Fruit fly (Drosophila melanogaster) whole organism, embryonic: ENCODE measurements around the gene CG10584.

Source experiments
- Adf1 ChIP-seq: fragments of 200-800 bp; sonication (Bioruptor generic); IDR thresholded peaks from 2 replicates; pipeline ENCODE4 v1.3.6; 2022; ENCODE audit warnings: missing biosample characterization, missing genetic modification characterization
- BtbVII ChIP-seq: fragments of 200-800 bp; sonication (Bioruptor generic); optimal IDR thresholded peaks from 3 replicates; lab custom pipeline; 2017; ENCODE audit warnings: missing biosample characterization, mild to moderate bottlenecking, missing genetic modification characterization
- CG10267 ChIP-seq: fragments of 200-800 bp; sonication (Bioruptor generic); optimal IDR thresholded peaks from 2 replicates; lab custom pipeline; 2018; ENCODE audit warnings: missing biosample characterization, mild to moderate bottlenecking, missing genetic modification characterization, moderate library complexity
- CG11456 ChIP-seq: fragments of 200-800 bp; sonication (Bioruptor generic); IDR thresholded peaks from 3 replicates; pipeline ENCODE4 v1.3.6; 2022; ENCODE audit warnings: missing biosample characterization, missing genetic modification characterization
- CG11695 ChIP-seq: fragments of 200-800 bp; sonication (Bioruptor generic); IDR thresholded peaks from 3 replicates; pipeline ENCODE4 v1.3.6; 2022; ENCODE audit warnings: missing biosample characterization, missing genetic modification characterization
- CG11696 ChIP-seq: fragments of 200-800 bp; sonication (Bioruptor generic); IDR thresholded peaks from 2 replicates; pipeline ENCODE4 v1.3.6; 2022; ENCODE audit warnings: missing biosample characterization, missing genetic modification characterization
- CG12391 ChIP-seq: fragments of 200-800 bp; sonication (Bioruptor generic); optimal IDR thresholded peaks from 3 replicates; lab custom pipeline; 2018; ENCODE audit warnings: missing biosample characterization, mild to moderate bottlenecking, missing genetic modification characterization, moderate library complexity
- CG12942 ChIP-seq: fragments of 200-800 bp; sonication (Bioruptor generic); optimal IDR thresholded peaks from 3 replicates; lab custom pipeline; 2016; ENCODE audit warnings: missing biosample characterization, missing genetic modification characterization
- CG13775 ChIP-seq: fragments of 200-800 bp; sonication (Bioruptor generic); optimal IDR thresholded peaks from 3 replicates; lab custom pipeline; 2017; ENCODE audit warnings: missing biosample characterization, mild to moderate bottlenecking, missing genetic modification characterization
- CG2199 ChIP-seq: fragments of 200-800 bp; sonication (Bioruptor generic); IDR thresholded peaks from 3 replicates; pipeline ENCODE4 v1.3.6; 2022; ENCODE audit warnings: missing biosample characterization, missing genetic modification characterization
- CG2202 ChIP-seq: fragments of 200-800 bp; sonication (Bioruptor generic); optimal IDR thresholded peaks from 2 replicates; lab custom pipeline; 2018; ENCODE audit warnings: missing biosample characterization, mild to moderate bottlenecking, missing genetic modification characterization
- CG2889 ChIP-seq: fragments of 200-800 bp; sonication (Bioruptor generic); IDR thresholded peaks from 3 replicates; pipeline ENCODE4 v1.3.6; 2022; ENCODE audit warnings: missing biosample characterization, missing genetic modification characterization
- CG3163 ChIP-seq: fragments of 200-800 bp; sonication (Bioruptor generic); optimal IDR thresholded peaks from 3 replicates; lab custom pipeline; 2016; ENCODE audit warnings: missing biosample characterization, missing genetic modification characterization
- CG4360 ChIP-seq: fragments of 200-800 bp; sonication (Bioruptor generic); IDR thresholded peaks from 2 replicates; pipeline ENCODE4 v1.3.6; 2022; ENCODE audit warnings: missing biosample characterization, missing genetic modification characterization
- CG6683 ChIP-seq: fragments of 200-800 bp; sonication (Bioruptor generic); optimal IDR thresholded peaks from 2 replicates; lab custom pipeline; 2017; ENCODE audit warnings: missing biosample characterization, mild to moderate bottlenecking, missing genetic modification characterization, missing genetic modification reagents
- CG7556 ChIP-seq: fragments of 200-800 bp; sonication (Bioruptor generic); optimal IDR thresholded peaks from 2 replicates; lab custom pipeline; 2017; ENCODE audit warnings: missing biosample characterization, mild to moderate bottlenecking, missing genetic modification characterization
- Deaf1 ChIP-seq: fragments of 200-800 bp; optimal IDR thresholded peaks from 3 replicates; lab custom pipeline; 2019; ENCODE audit warnings: missing biosample characterization, mild to moderate bottlenecking, missing genetic modification characterization, moderate library complexity
- Dll ChIP-seq: fragments of 200-800 bp; sonication (Bioruptor generic); IDR thresholded peaks from 4 replicates; pipeline ENCODE4 v1.3.6; 2022; ENCODE audit warnings: missing biosample characterization, missing genetic modification characterization; ENCODE audit not compliant: partially characterized antibody
- Fer2 ChIP-seq: fragments of 200-800 bp; sonication (Bioruptor generic); optimal IDR thresholded peaks from 2 replicates; lab custom pipeline; 2018; ENCODE audit warnings: missing biosample characterization, mild to moderate bottlenecking, missing genetic modification characterization, moderate library complexity
- Lhr ChIP-seq: fragments of 200-800 bp; sonication (Bioruptor generic); optimal IDR thresholded peaks from 3 replicates; lab custom pipeline; 2017; ENCODE audit warnings: mild to moderate bottlenecking, missing biosample characterization, missing genetic modification reagents, missing genetic modification characterization
- Med ChIP-seq: fragments of 200-800 bp; sonication (Bioruptor generic); peaks from one replicate; lab custom pipeline; 2016; ENCODE audit warnings: missing biosample characterization, missing genetic modification characterization, mild to moderate bottlenecking, inconsistent platforms, moderate library complexity
- Oli ChIP-seq: fragments of 200-800 bp; sonication (Bioruptor generic); optimal IDR thresholded peaks from 2 replicates; lab custom pipeline; 2018; ENCODE audit warnings: missing biosample characterization, mild to moderate bottlenecking, missing genetic modification characterization, moderate library complexity
- Pdp1 ChIP-seq, 2 experiments: fragments of 200-800 bp; sonication (Bioruptor generic); optimal IDR thresholded peaks; 3 replicates each; lab custom pipeline; 2016; ENCODE audit warnings: missing biosample characterization in 2 of 2, missing genetic modification characterization in 2 of 2, mild to moderate bottlenecking in 1 of 2, moderate library complexity in 1 of 2
- Sin3A ChIP-seq: fragments of >200 bp; optimal IDR thresholded peaks from 2 replicates; lab custom pipeline; 2018
- Trl ChIP-seq, 3 experiments: fragments of >200 bp in 2 of 3; fragments of 200-800 bp in 1 of 3; sonication (Bioruptor generic) in 1 of 3; optimal IDR thresholded peaks; 2 replicates in 1 of 3; 3 replicates in 2 of 3; lab custom pipeline; 2016 to 2017; ENCODE audit warnings: missing biosample characterization in 1 of 3, missing genetic modification characterization in 1 of 3
- amos ChIP-seq: fragments of 200-800 bp; sonication (Bioruptor generic); IDR thresholded peaks from 2 replicates; pipeline ENCODE4 v1.3.6; 2022; ENCODE audit warnings: missing biosample characterization, missing genetic modification characterization; ENCODE audit not compliant: partially characterized antibody
- ato ChIP-seq: fragments of 200-800 bp; sonication (Bioruptor generic); IDR thresholded peaks from 2 replicates; pipeline ENCODE4 v1.3.6; 2022; ENCODE audit warnings: missing biosample characterization, missing genetic modification characterization; ENCODE audit not compliant: partially characterized antibody
- bowl ChIP-seq: fragments of 200-800 bp; sonication (Bioruptor generic); IDR thresholded peaks from 2 replicates; pipeline ENCODE4 v1.3.6; 2022; ENCODE audit warnings: missing biosample characterization, missing genetic modification characterization
- chinmo ChIP-seq: fragments of 200-800 bp; sonication (Bioruptor generic); IDR thresholded peaks from 4 replicates; pipeline ENCODE4 v1.3.6; 2022; ENCODE audit warnings: missing biosample characterization, missing genetic modification characterization; ENCODE audit not compliant: partially characterized antibody
- ci ChIP-seq: fragments of 200-800 bp; sonication (Bioruptor generic); IDR thresholded peaks from 3 replicates; pipeline ENCODE4 v1.3.6; 2022; ENCODE audit warnings: missing biosample characterization, missing genetic modification characterization
- crp ChIP-seq, 2 experiments: fragments of 200-800 bp; sonication (Bioruptor generic); optimal IDR thresholded peaks; 2 replicates in 1 of 2; 3 replicates in 1 of 2; lab custom pipeline; 2017; ENCODE audit warnings: missing biosample characterization in 2 of 2, missing genetic modification characterization in 2 of 2, mild to moderate bottlenecking in 1 of 2, moderate library complexity in 1 of 2
- fd64A ChIP-seq: fragments of 200-800 bp; sonication (Bioruptor generic); optimal IDR thresholded peaks from 3 replicates; lab custom pipeline; 2018; ENCODE audit warnings: missing biosample characterization, mild to moderate bottlenecking, missing genetic modification characterization
- grau ChIP-seq: fragments of 200-800 bp; optimal IDR thresholded peaks from 3 replicates; lab custom pipeline; 2019; ENCODE audit warnings: missing biosample characterization, mild to moderate bottlenecking, missing genetic modification characterization, moderate library complexity
- gsb-n ChIP-seq: fragments of 200-800 bp; sonication (Bioruptor generic); optimal IDR thresholded peaks from 3 replicates; lab custom pipeline; 2018; ENCODE audit warnings: missing biosample characterization, mild to moderate bottlenecking, missing genetic modification characterization
- hkb ChIP-seq, 2 experiments: fragments of 200-800 bp in 1 of 2; fragments of >200 bp in 1 of 2; sonication (Bioruptor generic) in 1 of 2; IDR thresholded peaks in 1 of 2; optimal IDR thresholded peaks in 1 of 2; 2 replicates each; pipeline versions ENCODE4 v1.3.6 to Lab custom; 2017 to 2022; ENCODE audit warnings: missing biosample characterization in 1 of 2, missing genetic modification characterization in 1 of 2
- kah ChIP-seq: fragments of 200-800 bp; sonication (Bioruptor generic); optimal IDR thresholded peaks from 2 replicates; lab custom pipeline; 2018; ENCODE audit warnings: missing biosample characterization, mild to moderate bottlenecking, missing genetic modification characterization
- kni ChIP-seq: fragments of 200-800 bp; sonication (Bioruptor generic); optimal IDR thresholded peaks from 3 replicates; lab custom pipeline; 2017; ENCODE audit warnings: mild to moderate bottlenecking, missing biosample characterization, missing genetic modification reagents, missing genetic modification characterization
- lbe ChIP-seq: fragments of 200-800 bp; sonication (Bioruptor generic); optimal IDR thresholded peaks from 2 replicates; lab custom pipeline; 2016; ENCODE audit warnings: missing biosample characterization, mild to moderate bottlenecking, missing genetic modification characterization
- onecut ChIP-seq: fragments of 200-800 bp; sonication (Bioruptor generic); IDR thresholded peaks from 2 replicates; pipeline ENCODE4 v1.3.6; 2022; ENCODE audit warnings: missing biosample characterization, missing genetic modification characterization
- p53 ChIP-seq: fragments of 200-800 bp; sonication (Bioruptor generic); optimal IDR thresholded peaks from 2 replicates; lab custom pipeline; 2016; ENCODE audit warnings: missing biosample characterization, missing genetic modification characterization
- psq ChIP-seq: fragments of 200-800 bp; sonication (Bioruptor generic); optimal IDR thresholded peaks from 2 replicates; lab custom pipeline; 2017; ENCODE audit warnings: missing biosample characterization, missing genetic modification characterization
- rib ChIP-seq: fragments of 200-800 bp; sonication (Bioruptor generic); IDR thresholded peaks from 2 replicates; pipeline ENCODE4 v1.3.6; 2022; ENCODE audit warnings: missing biosample characterization, missing genetic modification characterization
- seq ChIP-seq: fragments of 200-800 bp; sonication (Bioruptor generic); IDR thresholded peaks from 2 replicates; pipeline ENCODE4 v1.3.6; 2022; ENCODE audit warnings: missing biosample characterization, missing genetic modification characterization
- sr ChIP-seq: fragments of 200-800 bp; sonication (Bioruptor generic); IDR thresholded peaks from 3 replicates; pipeline ENCODE4 v1.3.6; 2022; ENCODE audit warnings: missing biosample characterization, missing genetic modification characterization
- tio ChIP-seq: fragments of 200-800 bp; sonication (Bioruptor generic); optimal IDR thresholded peaks from 2 replicates; lab custom pipeline; 2017; ENCODE audit warnings: missing biosample characterization, missing genetic modification characterization, inconsistent platforms
- yki ChIP-seq: fragments of >200 bp; optimal IDR thresholded peaks from 3 replicates; lab custom pipeline; 2018

Gene CG10584

DNA sequence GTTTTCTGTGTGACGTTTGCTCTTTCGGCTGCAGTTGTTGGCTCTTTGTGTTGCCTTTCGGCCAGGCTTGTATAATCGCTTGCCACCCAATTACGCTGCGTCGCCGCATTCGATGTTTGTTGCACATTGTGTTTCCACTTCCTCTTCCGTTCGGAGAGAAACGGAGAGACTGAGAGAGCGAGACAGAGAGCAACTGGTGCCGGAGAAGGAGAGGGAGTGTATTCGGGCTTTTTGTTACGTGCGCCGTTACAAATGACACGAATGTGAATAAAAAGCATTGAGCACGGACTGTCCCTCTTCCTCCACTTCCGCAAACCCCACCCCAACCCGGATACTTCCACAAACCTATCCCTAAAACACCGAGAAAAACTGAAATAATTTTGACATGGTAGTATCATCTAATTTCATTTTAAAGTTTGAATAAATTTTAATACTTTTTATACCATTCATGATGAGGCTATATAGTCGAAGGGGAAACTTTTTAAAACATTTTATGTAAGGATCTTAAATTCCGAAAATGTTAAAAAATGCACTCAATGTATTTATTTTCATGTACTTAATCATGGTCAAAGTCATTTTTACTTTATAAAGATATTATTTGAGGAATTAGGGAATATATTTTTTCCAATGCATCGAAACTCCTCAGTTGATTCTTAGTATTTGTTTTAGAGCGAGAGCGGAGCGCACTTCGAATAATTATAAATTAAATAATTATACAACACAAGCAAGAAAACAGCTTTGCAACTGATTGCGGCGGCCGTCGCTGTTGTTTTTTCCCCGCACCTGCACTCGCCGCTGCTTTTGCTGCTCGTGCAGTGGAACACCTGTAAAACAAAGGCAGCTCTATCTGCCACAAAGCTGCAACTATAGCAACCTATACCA lies 29.3 kb upstream of the CG10584 start (continued):
- TF ChIP-seq CG7556 = peak; percentile 25
- TF ChIP-seq CG11695 (GFP tag; lab: Robert Waterston, UW) = 0 out of 3 replicates have a peak, but pooled peaks have one; percentile 7
- TF ChIP-seq Pdp1 (GFP tag; optimal IDR thresholded peaks at IDR 0.05; lab: Kevin White, UChicago) = peak in 1 of 2 experiments; percentile 64
- TF ChIP-seq CG6683 (GFP tag; lab: Kevin White, UChicago) = no peak
- TF ChIP-seq CG12391 (tag; lab: Kevin White, UChicago) = peak; percentile 12
- no peak for TF ChIP-seq hkb (optimal IDR thresholded peaks at IDR 0.05; lab: Kevin White, UChicago)
- TF ChIP-seq hkb (GFP tag; IDR thresholded peaks at IDR 0.05; lab: Robert Waterston, UW) = peak; percentile 38; the same call in 1 of the 2 replicates
- TF ChIP-seq Oli (tag; lab: Kevin White, UChicago) = peak; percentile 39
- peak; percentile 0 for TF ChIP-seq CG2202
- TF ChIP-seq fd64A (GFP tag; lab: Kevin White, UChicago) = no peak
- 0 out of 4 replicates have a peak, but pooled peaks have one; percentile 30 for TF ChIP-seq chinmo (GFP tag; lab: Robert Waterston, UW)
- TF ChIP-seq grau (tag; lab: Kevin White, UChicago) = peak; percentile 31
- TF ChIP-seq CG4360 (GFP tag; lab: Robert Waterston, UW) = no peak
- TF ChIP-seq CG10267 (tag; lab: Kevin White, UChicago) = peak; percentile 15

DNA sequence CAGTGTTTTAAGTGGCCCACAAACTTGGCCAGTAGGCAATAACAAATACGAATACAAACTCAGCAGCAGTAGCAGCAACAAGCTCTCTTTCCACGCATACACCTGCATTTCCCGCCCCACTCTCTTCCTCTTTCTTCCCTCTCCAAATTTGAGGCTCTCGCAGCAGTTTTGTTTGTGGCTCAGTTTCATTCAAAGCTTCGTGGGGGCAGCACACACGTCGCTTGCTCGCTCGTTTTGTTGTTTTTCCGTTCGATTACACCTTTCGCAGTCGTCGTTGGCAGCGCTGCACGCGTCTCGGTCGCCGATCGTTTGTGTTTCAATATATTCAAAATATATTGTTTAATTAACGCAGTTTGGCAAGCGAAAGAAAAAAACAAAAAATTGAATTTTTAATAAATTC lies 27.5 kb upstream of the CG10584 start:
- no peak for TF ChIP-seq Lhr (GFP tag; lab: Kevin White, UChicago)
- peak; percentile 23 for TF ChIP-seq kah
- TF ChIP-seq Med (GFP tag; lab: Kevin White, UChicago) = peak; percentile 90
- TF ChIP-seq CG2889 (GFP tag; lab: Robert Waterston, UW) = no peak
- TF ChIP-seq Fer2 (tag; lab: Kevin White, UChicago) = no peak
- TF ChIP-seq tio (GFP tag; lab: Kevin White, UChicago) = no peak
- peak; percentile 30 for TF ChIP-seq BtbVII (GFP tag; lab: Kevin White, UChicago)
- TF ChIP-seq amos (GFP tag; lab: Robert Waterston, UW) = no peak; the same call in 1 of the 2 replicates
- TF ChIP-seq gsb-n (tag; lab: Kevin White, UChicago) = no peak
- peak; percentile 63; the same call in 1 of the 2 replicates for TF ChIP-seq rib (GFP tag; lab: Robert Waterston, UW)
- TF ChIP-seq CG13775 (GFP tag; lab: Kevin White, UChicago) = no peak
- TF ChIP-seq CG3163 (GFP tag; lab: Kevin White, UChicago) = peak; percentile 55
- peak; percentile 30; the same call in 1 of the 2 replicates for TF ChIP-seq ato (GFP tag; lab: Robert Waterston, UW)
- no peak for TF ChIP-seq Sin3A
- TF ChIP-seq bowl = peak; percentile 53; the same call in 1 of the 2 replicates
- TF ChIP-seq CG12942 (GFP tag; lab: Kevin White, UChicago) = no peak
- TF ChIP-seq sr (GFP tag; lab: Robert Waterston, UW) = peak; percentile 57; the same call in 2 of the 3 replicates
- peak; percentile 56 for TF ChIP-seq Deaf1 (tag; lab: Kevin White, UChicago)
- TF ChIP-seq yki (lab: Kevin White, UChicago) = peak; percentile 9
- TF ChIP-seq kni = peak; percentile 10
- peak; percentile 78 for TF ChIP-seq ci (GFP tag; lab: Robert Waterston, UW)
- peak; percentile 91 for TF ChIP-seq Adf1 (GFP tag; lab: Robert Waterston, UW)
- TF ChIP-seq p53 (GFP tag; lab: Kevin White, UChicago) = no peak
- no peak for TF ChIP-seq lbe (GFP tag; lab: Kevin White, UChicago)
- TF ChIP-seq CG11456 (GFP tag; lab: Robert Waterston, UW) = peak; percentile 72; the same call in 2 of the 3 replicates
- no peak for TF ChIP-seq CG11696 (GFP tag; lab: Robert Waterston, UW)
- no peak for TF ChIP-seq seq (GFP tag; lab: Robert Waterston, UW)
- TF ChIP-seq Trl (optimal IDR thresholded peaks at IDR 0.05; lab: Kevin White, UChicago) = peak; percentile 74 to 75
- peak; percentile 30 for TF ChIP-seq Trl (GFP tag; optimal IDR thresholded peaks at IDR 0.05; lab: Kevin White, UChicago)
- peak; percentile 55; the same call in 1 of the 3 replicates for TF ChIP-seq CG2199
- peak; percentile 24; the same call in 1 of the 2 replicates for TF ChIP-seq onecut (GFP tag; lab: Robert Waterston, UW)
- TF ChIP-seq Dll (GFP tag; lab: Robert Waterston, UW) = no peak
- no peak for TF ChIP-seq crp (GFP tag; optimal IDR thresholded peaks at IDR 0.05; lab: Kevin White, UChicago)
- TF ChIP-seq hkb (optimal IDR thresholded peaks at IDR 0.05; lab: Kevin White, UChicago) = no peak
- TF ChIP-seq hkb (GFP tag; IDR thresholded peaks at IDR 0.05; lab: Robert Waterston, UW) = peak; percentile 51; the same call in 1 of the 2 replicates
- peak; percentile 2 for TF ChIP-seq psq (GFP tag; lab: Kevin White, UChicago)
